In the genomic region with DNA sequence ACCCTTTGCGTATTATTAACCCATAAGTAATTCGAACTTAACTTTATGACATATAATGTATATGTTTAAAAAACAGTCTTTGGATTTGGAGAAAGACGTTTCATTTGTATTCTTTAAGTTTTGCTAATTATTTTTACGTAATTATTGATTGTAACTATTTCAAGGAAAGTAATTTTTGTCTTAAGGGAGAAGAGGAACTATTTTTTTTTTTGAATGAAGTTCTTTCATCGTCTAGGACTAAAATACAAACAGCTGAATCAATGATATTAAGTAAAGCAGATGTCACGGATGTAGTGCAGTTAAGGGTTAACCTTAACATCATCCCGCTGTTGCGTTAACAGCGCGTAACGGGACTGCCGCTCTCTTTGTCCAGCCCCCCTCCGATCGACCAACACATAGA, we compare ENCODE assay signal across 1 fruit fly cellular context.
TF ChIP-seq lines count a peak whose summit lies in the region.

No protein-coding gene starts in this region.

TF ChIP-seq in whole organism, embryonic, 481 proteins besides CTCF, POLR2A, EP300 and RAD21 (continued from another document and continues in another):
- no peak for TF ChIP-seq Usf (GFP tag; optimal IDR thresholded peaks at IDR 0.05; lab: Kevin White, UChicago)
- no peak for TF ChIP-seq CG8478 (optimal IDR thresholded peaks at IDR 0.05; lab: Kevin White, UChicago)
- TF ChIP-seq CG9797 (GFP tag; optimal IDR thresholded peaks at IDR 0.05; lab: Kevin White, UChicago): no peak
- no peak for TF ChIP-seq dati (GFP tag; IDR thresholded peaks at IDR 0.05; lab: Robert Waterston, UW)
- no peak for TF ChIP-seq H2.0 (GFP tag; IDR thresholded peaks at IDR 0.05; lab: Robert Waterston, UW)
- no peak for TF ChIP-seq br (optimal IDR thresholded peaks at IDR 0.05; lab: Kevin White, UChicago)
- no peak for TF ChIP-seq CrebB (tag; optimal IDR thresholded peaks at IDR 0.05; lab: Kevin White, UChicago)
- TF ChIP-seq lmd (GFP tag; IDR thresholded peaks at IDR 0.05; lab: Robert Waterston, UW): peak; percentile 27; the same call in 1 of the 2 replicates
- no peak for TF ChIP-seq CG6654 (GFP tag; optimal IDR thresholded peaks at IDR 0.05; lab: Kevin White, UChicago)
- TF ChIP-seq chif (GFP tag; optimal IDR thresholded peaks at IDR 0.05; lab: Kevin White, UChicago): peak in 1 of 2 experiments; percentile 36
- peak; percentile 57 for TF ChIP-seq Hand (GFP tag; optimal IDR thresholded peaks at IDR 0.05; lab: Kevin White, UChicago)
- TF ChIP-seq Camta (GFP tag; optimal IDR thresholded peaks at IDR 0.05; lab: Kevin White, UChicago): peak; percentile 10
- TF ChIP-seq Pdp1 (GFP tag; optimal IDR thresholded peaks at IDR 0.05; lab: Kevin White, UChicago): peak in 1 of 2 experiments; percentile 25
- TF ChIP-seq Stat92E (GFP tag; optimal IDR thresholded peaks at IDR 0.05; lab: Kevin White, UChicago): no peak
- peak; percentile 32 for TF ChIP-seq Fer3 (tag; optimal IDR thresholded peaks at IDR 0.05; lab: Kevin White, UChicago)
- TF ChIP-seq CG10209 (GFP tag; optimal IDR thresholded peaks at IDR 0.05; lab: Kevin White, UChicago): peak; percentile 30
- no peak for TF ChIP-seq rib (GFP tag; IDR thresholded peaks at IDR 0.05; lab: Robert Waterston, UW)
- TF ChIP-seq CG8359 (GFP tag; optimal IDR thresholded peaks at IDR 0.05; lab: Kevin White, UChicago; ENCODE audit: borderline replicate concordance): no peak
- no peak for TF ChIP-seq cato (GFP tag; optimal IDR thresholded peaks at IDR 0.05; lab: Kevin White, UChicago; ENCODE audit: borderline replicate concordance)
- no peak for TF ChIP-seq fd102C (GFP tag; optimal IDR thresholded peaks at IDR 0.05; lab: Kevin White, UChicago)
- TF ChIP-seq dpn (GFP tag; optimal IDR thresholded peaks at IDR 0.05; lab: Kevin White, UChicago): peak; percentile 18 to 34
- no peak for TF ChIP-seq Nf-YA (GFP tag; IDR thresholded peaks at IDR 0.05; lab: Robert Waterston, UW)
- TF ChIP-seq Nf-YC (tag; optimal IDR thresholded peaks at IDR 0.05; lab: Kevin White, UChicago): no peak
- peak; percentile 69 for TF ChIP-seq CG11504 (tag; optimal IDR thresholded peaks at IDR 0.05; lab: Kevin White, UChicago)
- TF ChIP-seq CG14710 (tag; optimal IDR thresholded peaks at IDR 0.05; lab: Kevin White, UChicago): peak; percentile 43
- TF ChIP-seq CG2129 (GFP tag; IDR thresholded peaks at IDR 0.05; lab: Robert Waterston, UW; ENCODE audit: partially characterized antibody): no peak
- TF ChIP-seq Hr51 (GFP tag; optimal IDR thresholded peaks at IDR 0.05; lab: Kevin White, UChicago): peak in 1 of 2 experiments; percentile 63
- peak; percentile 74 for TF ChIP-seq CG10147 (GFP tag; optimal IDR thresholded peaks at IDR 0.05; lab: Kevin White, UChicago)
- no peak for TF ChIP-seq CG6765 (GFP tag; optimal IDR thresholded peaks at IDR 0.05; lab: Kevin White, UChicago)
- peak; percentile 47 for TF ChIP-seq CG8924 (tag; optimal IDR thresholded peaks at IDR 0.05; lab: Kevin White, UChicago)
- no peak for TF ChIP-seq BtbVII (GFP tag; optimal IDR thresholded peaks at IDR 0.05; lab: Kevin White, UChicago)
- no peak for TF ChIP-seq CG18011 (GFP tag; optimal IDR thresholded peaks at IDR 0.05; lab: Kevin White, UChicago)
- peak; percentile 58 for TF ChIP-seq CG6854 (GFP tag; optimal IDR thresholded peaks at IDR 0.05; lab: Kevin White, UChicago)
- no peak for TF ChIP-seq trh (GFP tag; optimal IDR thresholded peaks at IDR 0.05; lab: Kevin White, UChicago)
- no peak for TF ChIP-seq insv (GFP tag; optimal IDR thresholded peaks at IDR 0.05; lab: Kevin White, UChicago)
- no peak for TF ChIP-seq CG12744 (GFP tag; optimal IDR thresholded peaks at IDR 0.05; lab: Kevin White, UChicago)
- no peak for TF ChIP-seq CG33557 (GFP tag; optimal IDR thresholded peaks at IDR 0.05; lab: Kevin White, UChicago)
- TF ChIP-seq Vsx1 (GFP tag; optimal IDR thresholded peaks at IDR 0.05; lab: Kevin White, UChicago): no peak
- TF ChIP-seq CG4820 (GFP tag; optimal IDR thresholded peaks at IDR 0.05; lab: Kevin White, UChicago): peak; percentile 1
- no peak for TF ChIP-seq sqz (GFP tag; optimal IDR thresholded peaks at IDR 0.05; lab: Kevin White, UChicago)
- peak; percentile 16 for TF ChIP-seq Hr3 (GFP tag; optimal IDR thresholded peaks at IDR 0.05; lab: Kevin White, UChicago)
- peak; percentile 59 for TF ChIP-seq CG10979 (tag; optimal IDR thresholded peaks at IDR 0.05; lab: Kevin White, UChicago)
- TF ChIP-seq sim (GFP tag; IDR thresholded peaks at IDR 0.05; lab: Robert Waterston, UW): no peak
- peak; percentile 9 for TF ChIP-seq Asciz (GFP tag; optimal IDR thresholded peaks at IDR 0.05; lab: Kevin White, UChicago)
- TF ChIP-seq CG18764 (GFP tag; optimal IDR thresholded peaks at IDR 0.05; lab: Kevin White, UChicago): no peak
- no peak for TF ChIP-seq shn (GFP tag; optimal IDR thresholded peaks at IDR 0.05; lab: Kevin White, UChicago)
- TF ChIP-seq CHES-1-like (GFP tag; optimal IDR thresholded peaks at IDR 0.05; lab: Kevin White, UChicago): no peak
- TF ChIP-seq hth (optimal IDR thresholded peaks at IDR 0.05; lab: Kevin White, UChicago): no peak
- TF ChIP-seq CG17385 (GFP tag; optimal IDR thresholded peaks at IDR 0.05; lab: Kevin White, UChicago): peak; percentile 42
- TF ChIP-seq CG11093 (GFP tag; IDR thresholded peaks at IDR 0.05; lab: Robert Waterston, UW): no peak
- TF ChIP-seq MBD-R2 (GFP tag; IDR thresholded peaks at IDR 0.05; lab: Robert Waterston, UW): no peak
- no peak for TF ChIP-seq wek (GFP tag; optimal IDR thresholded peaks at IDR 0.05; lab: Kevin White, UChicago)
- no peak for TF ChIP-seq CG8089 (GFP tag; optimal IDR thresholded peaks at IDR 0.05; lab: Kevin White, UChicago)
- no peak for TF ChIP-seq chinmo (GFP tag; IDR thresholded peaks at IDR 0.05; lab: Robert Waterston, UW; ENCODE audit: partially characterized antibody)
- TF ChIP-seq knrl (GFP tag; IDR thresholded peaks at IDR 0.05; lab: Robert Waterston, UW; ENCODE audit: partially characterized antibody): no peak
- no peak for TF ChIP-seq CG12219 (GFP tag; optimal IDR thresholded peaks at IDR 0.05; lab: Kevin White, UChicago)
- TF ChIP-seq B-H1 (GFP tag; IDR thresholded peaks at IDR 0.05; lab: Robert Waterston, UW): no peak
- TF ChIP-seq CG9932 (GFP tag; IDR thresholded peaks at IDR 0.05; lab: Robert Waterston, UW): no peak
- TF ChIP-seq CG10267 (tag; optimal IDR thresholded peaks at IDR 0.05; lab: Kevin White, UChicago): peak; percentile 46
- no peak for TF ChIP-seq CG16813 (GFP tag; IDR thresholded peaks at IDR 0.05; lab: Robert Waterston, UW; ENCODE audit: partially characterized antibody)
- TF ChIP-seq CG17802 (tag; optimal IDR thresholded peaks at IDR 0.05; lab: Kevin White, UChicago): no peak
- TF ChIP-seq pros (GFP tag; optimal IDR thresholded peaks at IDR 0.05; lab: Kevin White, UChicago): no peak
- TF ChIP-seq da (GFP tag; optimal IDR thresholded peaks at IDR 0.05; lab: Kevin White, UChicago): no peak
- no peak for TF ChIP-seq sug (tag; optimal IDR thresholded peaks at IDR 0.05; lab: Kevin White, UChicago)
- TF ChIP-seq CG42726 (GFP tag; IDR thresholded peaks at IDR 0.05; lab: Robert Waterston, UW; ENCODE audit: partially characterized antibody): no peak
- TF ChIP-seq fu2 (GFP tag; optimal IDR thresholded peaks at IDR 0.05; lab: Kevin White, UChicago): no peak
- peak; percentile 30 for TF ChIP-seq bab2 (GFP tag; optimal IDR thresholded peaks at IDR 0.05; lab: Kevin White, UChicago)
- TF ChIP-seq CG10366 (GFP tag; IDR thresholded peaks at IDR 0.05; lab: Robert Waterston, UW): no peak
- peak; percentile 74 for TF ChIP-seq CG18262 (tag; optimal IDR thresholded peaks at IDR 0.05; lab: Kevin White, UChicago)
- TF ChIP-seq Side (GFP tag; optimal IDR thresholded peaks at IDR 0.05; lab: Kevin White, UChicago): peak; percentile 10
- TF ChIP-seq stwl (tag; optimal IDR thresholded peaks at IDR 0.05; lab: Kevin White, UChicago): no peak
- TF ChIP-seq sd (tag; optimal IDR thresholded peaks at IDR 0.05; lab: Kevin White, UChicago): no peak
- peak; percentile 37 for TF ChIP-seq pho (GFP tag; optimal IDR thresholded peaks at IDR 0.05; lab: Kevin White, UChicago)
- TF ChIP-seq CG10959 (GFP tag; IDR thresholded peaks at IDR 0.05; lab: Robert Waterston, UW): no peak
- TF ChIP-seq CG17361 (GFP tag; IDR thresholded peaks at IDR 0.05; lab: Robert Waterston, UW): peak; percentile 77
- peak; percentile 42 for TF ChIP-seq bcd (GFP tag; optimal IDR thresholded peaks at IDR 0.05; lab: Kevin White, UChicago)
- peak; percentile 16 for TF ChIP-seq Myb (GFP tag; optimal IDR thresholded peaks at IDR 0.05; lab: Kevin White, UChicago)
- no peak for TF ChIP-seq nerfin-1 (tag; optimal IDR thresholded peaks at IDR 0.05; lab: Kevin White, UChicago)
- TF ChIP-seq CG6689 (GFP tag; IDR thresholded peaks at IDR 0.05; lab: Robert Waterston, UW): no peak
- TF ChIP-seq aop (GFP tag; IDR thresholded peaks at IDR 0.05; lab: Robert Waterston, UW): no peak
- no peak for TF ChIP-seq schlank (tag; optimal IDR thresholded peaks at IDR 0.05; lab: Kevin White, UChicago)
- TF ChIP-seq Nf-YB (GFP tag; optimal IDR thresholded peaks at IDR 0.05; lab: Kevin White, UChicago): peak; percentile 38
- peak; percentile 49 for TF ChIP-seq CG15269 (tag; optimal IDR thresholded peaks at IDR 0.05; lab: Kevin White, UChicago)
- TF ChIP-seq NFAT (GFP tag; IDR thresholded peaks at IDR 0.05; lab: Robert Waterston, UW): no peak
- TF ChIP-seq tap (tag; optimal IDR thresholded peaks at IDR 0.05; lab: Kevin White, UChicago): no peak
- no peak for TF ChIP-seq unc-4 (GFP tag; IDR thresholded peaks at IDR 0.05; lab: Robert Waterston, UW; ENCODE audit: partially characterized antibody)
- no peak for TF ChIP-seq psq (GFP tag; optimal IDR thresholded peaks at IDR 0.05; lab: Kevin White, UChicago)
- TF ChIP-seq h (optimal IDR thresholded peaks at IDR 0.05; lab: Kevin White, UChicago): no peak
- TF ChIP-seq az2 (GFP tag; optimal IDR thresholded peaks at IDR 0.05; lab: Kevin White, UChicago): peak; percentile 41
- TF ChIP-seq slp2 (GFP tag; optimal IDR thresholded peaks at IDR 0.05; lab: Kevin White, UChicago): no peak
- peak; percentile 5 for TF ChIP-seq Chrac-16 (GFP tag; optimal IDR thresholded peaks at IDR 0.05; lab: Kevin White, UChicago)
- peak; percentile 14 for TF ChIP-seq CG12104 (GFP tag; optimal IDR thresholded peaks at IDR 0.05; lab: Kevin White, UChicago)
- TF ChIP-seq CG6791 (GFP tag; IDR thresholded peaks at IDR 0.05; lab: Robert Waterston, UW; ENCODE audit: partially characterized antibody): no peak
- TF ChIP-seq ftz-f1 (GFP tag; optimal IDR thresholded peaks at IDR 0.05; lab: Kevin White, UChicago): no peak
- TF ChIP-seq Jarid2 (GFP tag; optimal IDR thresholded peaks at IDR 0.05; lab: Kevin White, UChicago): no peak
- no peak for TF ChIP-seq onecut (GFP tag; IDR thresholded peaks at IDR 0.05; lab: Robert Waterston, UW)
- no peak for TF ChIP-seq wdn (GFP tag; IDR thresholded peaks at IDR 0.05; lab: Robert Waterston, UW)
- no peak for TF ChIP-seq corto (GFP tag; optimal IDR thresholded peaks at IDR 0.05; lab: Kevin White, UChicago)
- TF ChIP-seq HLH54F (GFP tag; optimal IDR thresholded peaks at IDR 0.05; lab: Kevin White, UChicago): no peak
- no peak for TF ChIP-seq mld (GFP tag; IDR thresholded peaks at IDR 0.05; lab: Robert Waterston, UW; ENCODE audit: partially characterized antibody)
- no peak for TF ChIP-seq CG7745 (tag; optimal IDR thresholded peaks at IDR 0.05; lab: Kevin White, UChicago)
- no peak for TF ChIP-seq CG13287 (GFP tag; IDR thresholded peaks at IDR 0.05; lab: Robert Waterston, UW; ENCODE audit: partially characterized antibody)
- TF ChIP-seq Xbp1 (GFP tag; optimal IDR thresholded peaks at IDR 0.05; lab: Kevin White, UChicago): peak; percentile 35
- no peak for TF ChIP-seq dimm (GFP tag; IDR thresholded peaks at IDR 0.05; lab: Robert Waterston, UW)
- TF ChIP-seq Hmr (GFP tag; optimal IDR thresholded peaks at IDR 0.05; lab: Kevin White, UChicago): peak; percentile 67
- no peak for TF ChIP-seq CG7987 (GFP tag; optimal IDR thresholded peaks at IDR 0.05; lab: Kevin White, UChicago)
- TF ChIP-seq CG14667 (GFP tag; IDR thresholded peaks at IDR 0.05; lab: Robert Waterston, UW): no peak
- TF ChIP-seq CG2678 (tag; optimal IDR thresholded peaks at IDR 0.05; lab: Kevin White, UChicago): peak; percentile 80
- no peak for TF ChIP-seq crol (GFP tag; IDR thresholded peaks at IDR 0.05; lab: Robert Waterston, UW)
- peak; percentile 30 for TF ChIP-seq Ssrp (tag; optimal IDR thresholded peaks at IDR 0.05; lab: Kevin White, UChicago)
- peak; percentile 4 for TF ChIP-seq CG17829 (tag; optimal IDR thresholded peaks at IDR 0.05; lab: Kevin White, UChicago)
- TF ChIP-seq CG7963 (GFP tag; IDR thresholded peaks at IDR 0.05; lab: Robert Waterston, UW; ENCODE audit: partially characterized antibody): no peak
- peak; percentile 44 for TF ChIP-seq CG9437 (GFP tag; optimal IDR thresholded peaks at IDR 0.05; lab: Kevin White, UChicago)
- peak; percentile 41 for TF ChIP-seq Dek (tag; optimal IDR thresholded peaks at IDR 0.05; lab: Kevin White, UChicago)
- TF ChIP-seq sr (GFP tag; IDR thresholded peaks at IDR 0.05; lab: Robert Waterston, UW): no peak
- TF ChIP-seq Sox102F (GFP tag; optimal IDR thresholded peaks at IDR 0.05; lab: Kevin White, UChicago): peak; percentile 43
- TF ChIP-seq ems (GFP tag; optimal IDR thresholded peaks at IDR 0.05; lab: Kevin White, UChicago): peak; percentile 20
- TF ChIP-seq peb (GFP tag; IDR thresholded peaks at IDR 0.05; lab: Robert Waterston, UW): no peak
- no peak for TF ChIP-seq CG33213 (GFP tag; optimal IDR thresholded peaks at IDR 0.05; lab: Kevin White, UChicago)
- no peak for TF ChIP-seq Lhr (GFP tag; optimal IDR thresholded peaks at IDR 0.05; lab: Kevin White, UChicago)
- peak; percentile 1 for TF ChIP-seq maf-S (GFP tag; optimal IDR thresholded peaks at IDR 0.05; lab: Kevin White, UChicago)
- TF ChIP-seq Meics (GFP tag; optimal IDR thresholded peaks at IDR 0.05; lab: Kevin White, UChicago): peak; percentile 71
- TF ChIP-seq Atf3 (GFP tag; optimal IDR thresholded peaks at IDR 0.05; lab: Kevin White, UChicago): no peak
- TF ChIP-seq CG8281 (tag; optimal IDR thresholded peaks at IDR 0.05; lab: Kevin White, UChicago): no peak
- no peak for TF ChIP-seq Dll (GFP tag; IDR thresholded peaks at IDR 0.05; lab: Robert Waterston, UW; ENCODE audit: partially characterized antibody)
- TF ChIP-seq CG4730 (GFP tag; IDR thresholded peaks at IDR 0.05; lab: Robert Waterston, UW): no peak
- TF ChIP-seq crp (GFP tag; optimal IDR thresholded peaks at IDR 0.05; lab: Kevin White, UChicago): no peak
- TF ChIP-seq kah (GFP tag; optimal IDR thresholded peaks at IDR 0.05; lab: Kevin White, UChicago): no peak
- no peak for TF ChIP-seq CG9215 (GFP tag; IDR thresholded peaks at IDR 0.05; lab: Robert Waterston, UW)
- TF ChIP-seq H15 (GFP tag; IDR thresholded peaks at IDR 0.05; lab: Robert Waterston, UW): no peak
- TF ChIP-seq run (tag; optimal IDR thresholded peaks at IDR 0.05; lab: Kevin White, UChicago): no peak
